Fruit fly (Drosophila melanogaster) whole organism, embryonic: ENCODE measurements around the gene ssp3.
A peak's percentile ranks its signal among the peaks of the same experiment; 100 is the strongest.

ENCODE experiments used
- Awh ChIP-seq: fragments of 200-800 bp; sonication (Bioruptor generic); IDR thresholded peaks from 2 replicates; pipeline ENCODE4, ENCODE4 v1.3.6; 2022; ENCODE audit warnings: missing biosample characterization, missing genetic modification characterization
- BEAF-32 ChIP-seq: fragments of 200-800 bp; sonication (Bioruptor generic); optimal IDR thresholded peaks from 3 replicates; lab custom pipeline; 2017; ENCODE audit warnings: missing biosample characterization, missing genetic modification characterization, mild to moderate bottlenecking, moderate library complexity, missing genetic modification reagents
- Blimp-1 ChIP-seq: fragments of 200-800 bp; sonication (Bioruptor generic); optimal IDR thresholded peaks from 3 replicates; lab custom pipeline; 2018; ENCODE audit warnings: missing biosample characterization, missing genetic modification characterization, mild to moderate bottlenecking, moderate library complexity, missing genetic modification reagents
- CG10147 ChIP-seq: fragments of 200-800 bp; sonication (Bioruptor generic); optimal IDR thresholded peaks from 2 replicates; lab custom pipeline; 2019; ENCODE audit warnings: missing biosample characterization, mild to moderate bottlenecking, missing genetic modification characterization, moderate library complexity
- CG13894 ChIP-seq: fragments of 200-800 bp; sonication (Bioruptor generic); optimal IDR thresholded peaks from 3 replicates; lab custom pipeline; 2018; ENCODE audit warnings: missing biosample characterization, mild to moderate bottlenecking, missing genetic modification characterization, moderate library complexity
- CG14014 ChIP-seq: fragments of 200-800 bp; sonication (Bioruptor generic); IDR thresholded peaks from 2 replicates; pipeline ENCODE4 v1.3.6; 2022; ENCODE audit warnings: missing biosample characterization, missing genetic modification characterization
- CG14667 ChIP-seq: fragments of 200-800 bp; sonication (Bioruptor generic); IDR thresholded peaks from 2 replicates; pipeline ENCODE4 v1.3.6; 2022; ENCODE audit warnings: missing biosample characterization, missing genetic modification characterization
- CG14860 ChIP-seq: fragments of 200-800 bp; sonication (Bioruptor generic); IDR thresholded peaks from 3 replicates; pipeline ENCODE4 v1.3.6; 2022; ENCODE audit warnings: missing biosample characterization, missing genetic modification characterization; ENCODE audit not compliant: partially characterized antibody
- CG17361 ChIP-seq: fragments of 200-800 bp; sonication (Bioruptor generic); IDR thresholded peaks from 3 replicates; pipeline ENCODE4 v1.3.6; 2022; ENCODE audit warnings: missing biosample characterization, missing genetic modification characterization
- CG18619 ChIP-seq: fragments of 200-800 bp; sonication (Bioruptor generic); optimal IDR thresholded peaks from 3 replicates; lab custom pipeline; 2017; ENCODE audit warnings: missing biosample characterization, mild to moderate bottlenecking, missing genetic modification characterization
- CG2202 ChIP-seq: fragments of 200-800 bp; sonication (Bioruptor generic); optimal IDR thresholded peaks from 2 replicates; lab custom pipeline; 2018; ENCODE audit warnings: missing biosample characterization, mild to moderate bottlenecking, missing genetic modification characterization
- CG2889 ChIP-seq: fragments of 200-800 bp; sonication (Bioruptor generic); IDR thresholded peaks from 3 replicates; pipeline ENCODE4 v1.3.6; 2022; ENCODE audit warnings: missing biosample characterization, missing genetic modification characterization
- CG31224 ChIP-seq: fragments of 200-800 bp; sonication (Bioruptor generic); IDR thresholded peaks from 2 replicates; pipeline ENCODE4 v1.3.6; 2022; ENCODE audit warnings: missing biosample characterization, missing genetic modification characterization
- CG3995 ChIP-seq: fragments of 200-800 bp; sonication (Bioruptor generic); optimal IDR thresholded peaks from 3 replicates; lab custom pipeline; 2016; ENCODE audit warnings: missing biosample characterization, missing genetic modification characterization
- CG6654 ChIP-seq: fragments of 200-800 bp; sonication (Bioruptor generic); optimal IDR thresholded peaks from 2 replicates; lab custom pipeline; 2017; ENCODE audit warnings: missing biosample characterization, mild to moderate bottlenecking, missing genetic modification characterization
- CG6689 ChIP-seq: fragments of 200-800 bp; sonication (Bioruptor generic); IDR thresholded peaks from 2 replicates; pipeline ENCODE4 v1.3.6; 2022; ENCODE audit warnings: missing biosample characterization, missing genetic modification characterization
- CG7372 ChIP-seq: fragments of 200-800 bp; sonication (Bioruptor generic); IDR thresholded peaks from 2 replicates; pipeline ENCODE4 v1.3.6; 2022; ENCODE audit warnings: missing biosample characterization, missing genetic modification characterization
- CG9727 ChIP-seq: fragments of 200-800 bp; sonication (Bioruptor generic); optimal IDR thresholded peaks from 3 replicates; lab custom pipeline; 2017; ENCODE audit warnings: missing biosample characterization, mild to moderate bottlenecking, missing genetic modification characterization
- CG9932 ChIP-seq: fragments of 200-800 bp; sonication (Bioruptor generic); IDR thresholded peaks from 2 replicates; pipeline ENCODE4 v1.3.6; 2022; ENCODE audit warnings: missing biosample characterization, missing genetic modification characterization
- CoRest ChIP-seq: fragments of 200-800 bp; sonication (Bioruptor generic); optimal IDR thresholded peaks from 3 replicates; lab custom pipeline; 2018; ENCODE audit warnings: missing biosample characterization, mild to moderate bottlenecking, missing genetic modification characterization, moderate library complexity
- Eip74EF ChIP-seq, 2 experiments: fragments of 200-800 bp in 1 of 2; fragments of >200 bp in 1 of 2; sonication (Bioruptor generic) in 1 of 2; optimal IDR thresholded peaks; 2 replicates each; lab custom pipeline; 2017 to 2019; ENCODE audit warnings: missing biosample characterization in 2 of 2, missing genetic modification characterization in 2 of 2, mild to moderate bottlenecking in 1 of 2, moderate library complexity in 1 of 2
- Gug ChIP-seq: fragments of 200-800 bp; sonication (Bioruptor generic); IDR thresholded peaks from 4 replicates; pipeline ENCODE4 v1.3.6; 2022; ENCODE audit warnings: missing biosample characterization, missing genetic modification characterization
- HmgD ChIP-seq: fragments of 200-800 bp; sonication (Bioruptor generic); optimal IDR thresholded peaks from 3 replicates; lab custom pipeline; 2016; ENCODE audit warnings: missing biosample characterization, missing genetic modification characterization
- Hr3 ChIP-seq: fragments of 200-800 bp; sonication (Bioruptor generic); optimal IDR thresholded peaks from 3 replicates; lab custom pipeline; 2016; ENCODE audit warnings: missing biosample characterization, missing genetic modification characterization
- Med ChIP-seq: fragments of 200-800 bp; sonication (Bioruptor generic); peaks from one replicate; lab custom pipeline; 2016; ENCODE audit warnings: missing biosample characterization, missing genetic modification characterization, mild to moderate bottlenecking, inconsistent platforms, moderate library complexity
- Myb ChIP-seq: fragments of 200-800 bp; sonication (Bioruptor generic); optimal IDR thresholded peaks from 2 replicates; lab custom pipeline; 2016; ENCODE audit warnings: missing biosample characterization, missing genetic modification characterization
- Oli ChIP-seq: fragments of 200-800 bp; sonication (Bioruptor generic); optimal IDR thresholded peaks from 2 replicates; lab custom pipeline; 2018; ENCODE audit warnings: missing biosample characterization, mild to moderate bottlenecking, missing genetic modification characterization, moderate library complexity
- TFAM ChIP-seq: fragments of 200-800 bp; sonication (Bioruptor generic); optimal IDR thresholded peaks from 2 replicates; lab custom pipeline; 2017; ENCODE audit warnings: missing biosample characterization, missing genetic modification characterization, inconsistent platforms
- Trl ChIP-seq, 3 experiments: fragments of >200 bp in 2 of 3; fragments of 200-800 bp in 1 of 3; sonication (Bioruptor generic) in 1 of 3; optimal IDR thresholded peaks; 2 replicates in 1 of 3; 3 replicates in 2 of 3; lab custom pipeline; 2016 to 2017; ENCODE audit warnings: missing biosample characterization in 1 of 3, missing genetic modification characterization in 1 of 3
- YL-1 ChIP-seq: fragments of 200-800 bp; sonication (Bioruptor generic); optimal IDR thresholded peaks from 3 replicates; lab custom pipeline; 2017; ENCODE audit warnings: missing biosample characterization, mild to moderate bottlenecking, missing genetic modification characterization
- cas ChIP-seq: fragments of 200-800 bp; sonication (Bioruptor generic); IDR thresholded peaks from 2 replicates; pipeline ENCODE4 v1.3.6; 2022; ENCODE audit warnings: missing biosample characterization, missing genetic modification characterization
- croc ChIP-seq: fragments of 200-800 bp; sonication (Bioruptor generic); conservative IDR thresholded peaks from 3 replicates; pipeline ENCODE4 v1.3.6; 2022; ENCODE audit warnings: missing biosample characterization, missing genetic modification characterization
- fd64A ChIP-seq: fragments of 200-800 bp; sonication (Bioruptor generic); optimal IDR thresholded peaks from 3 replicates; lab custom pipeline; 2018; ENCODE audit warnings: missing biosample characterization, mild to moderate bottlenecking, missing genetic modification characterization
- hbn ChIP-seq: fragments of 200-800 bp; sonication (Bioruptor generic); IDR thresholded peaks from 2 replicates; pipeline ENCODE4 v1.3.6; 2022; ENCODE audit warnings: missing biosample characterization, missing genetic modification characterization; ENCODE audit not compliant: partially characterized antibody
- kay ChIP-seq: fragments of 200-800 bp; sonication (Bioruptor generic); optimal IDR thresholded peaks from 2 replicates; lab custom pipeline; 2016; ENCODE audit warnings: missing biosample characterization, missing genetic modification characterization
- ken ChIP-seq: fragments of 200-800 bp; sonication (Bioruptor generic); IDR thresholded peaks from 3 replicates; pipeline ENCODE4 v1.3.6; 2022; ENCODE audit warnings: missing biosample characterization, missing genetic modification characterization
- lola ChIP-seq, 3 experiments: fragments of >200 bp in 2 of 3; fragments of 200-800 bp in 1 of 3; sonication (Bioruptor generic) in 1 of 3; optimal IDR thresholded peaks; 2 replicates each; lab custom pipeline; 2017 to 2019; ENCODE audit warnings: missing biosample characterization in 3 of 3, missing genetic modification characterization in 3 of 3, mild to moderate bottlenecking in 1 of 3, moderate library complexity in 1 of 3
- nerfin-2 ChIP-seq: fragments of 200-800 bp; sonication (Bioruptor generic); IDR thresholded peaks from 2 replicates; pipeline ENCODE4 v1.3.6; 2022; ENCODE audit warnings: missing biosample characterization, missing genetic modification characterization; ENCODE audit not compliant: partially characterized antibody
- org-1 ChIP-seq: fragments of 200-800 bp; sonication (Bioruptor generic); optimal IDR thresholded peaks from 2 replicates; lab custom pipeline; 2017; ENCODE audit warnings: missing biosample characterization, missing genetic modification characterization
- p53 ChIP-seq: fragments of 200-800 bp; sonication (Bioruptor generic); optimal IDR thresholded peaks from 2 replicates; lab custom pipeline; 2016; ENCODE audit warnings: missing biosample characterization, missing genetic modification characterization
- pros ChIP-seq: fragments of 200-800 bp; sonication (Bioruptor generic); optimal IDR thresholded peaks from 3 replicates; lab custom pipeline; 2019; ENCODE audit warnings: missing biosample characterization, mild to moderate bottlenecking, missing genetic modification characterization, moderate library complexity
- pzg ChIP-seq: fragments of 200-800 bp; sonication (Bioruptor generic); optimal IDR thresholded peaks from 3 replicates; lab custom pipeline; 2018; ENCODE audit warnings: missing biosample characterization, mild to moderate bottlenecking, missing genetic modification characterization, moderate library complexity
- sim ChIP-seq: fragments of 200-800 bp; sonication (Bioruptor generic); IDR thresholded peaks from 2 replicates; pipeline ENCODE4 v1.3.6; 2022; ENCODE audit warnings: missing biosample characterization, missing genetic modification characterization
- sr ChIP-seq: fragments of 200-800 bp; sonication (Bioruptor generic); IDR thresholded peaks from 3 replicates; pipeline ENCODE4 v1.3.6; 2022; ENCODE audit warnings: missing biosample characterization, missing genetic modification characterization
- stc ChIP-seq: fragments of 200-800 bp; sonication (Bioruptor generic); IDR thresholded peaks from 2 replicates; pipeline ENCODE4 v1.3.6; 2022; ENCODE audit warnings: missing biosample characterization, missing genetic modification characterization
- wdn ChIP-seq: fragments of 200-800 bp; sonication (Bioruptor generic); IDR thresholded peaks from 2 replicates; pipeline ENCODE4 v1.3.6; 2022; ENCODE audit warnings: missing biosample characterization, missing genetic modification characterization
- zfh1 ChIP-seq: fragments of 200-800 bp; sonication (Bioruptor generic); IDR thresholded peaks from 3 replicates; pipeline ENCODE4 v1.3.6; 2022; ENCODE audit warnings: missing biosample characterization, missing genetic modification characterization
- zfh2 ChIP-seq: fragments of 200-800 bp; sonication (Bioruptor generic); optimal IDR thresholded peaks from 2 replicates; lab custom pipeline; 2016; ENCODE audit warnings: missing biosample characterization, missing genetic modification characterization

ssp3 gene

dm6 chr2L:18974063-18974779 is 30.5 kb upstream of the ssp3 start, which contains the start of the genes L2HGDH and CG10431 (continued):
- TF ChIP-seq BEAF-32 (peak; percentile 52), CG14860 (GFP tag; lab: Robert Waterston, UW) (no peak), p53 (no peak), cas (0 out of 2 replicates have a peak, but pooled peaks have one; percentile 29), Hr3 (no peak), sr (GFP tag; lab: Robert Waterston, UW) (no peak), CoRest (tag; lab: Kevin White, UChicago) (peak; percentile 79), CG18619 (GFP tag; lab: Kevin White, UChicago) (peak; percentile 10), CG14014 (GFP tag; lab: Robert Waterston, UW) (no peak; the same call in 1 of the 2 replicates), hbn (GFP tag; lab: Robert Waterston, UW) (no peak; the same call in 1 of the 2 replicates), Awh (no peak), fd64A (peak; percentile 21), lola (GFP tag; optimal IDR thresholded peaks at IDR 0.05; lab: Kevin White, UChicago) (peak in 1 of 3 experiments; percentile 69), Blimp-1 (peak; percentile 32), Trl (optimal IDR thresholded peaks at IDR 0.05; lab: Kevin White, UChicago) (peak in 1 of 2 experiments; percentile 48), Trl (GFP tag; optimal IDR thresholded peaks at IDR 0.05; lab: Kevin White, UChicago) (peak; percentile 48), CG6689 (no peak; the same call in 1 of the 2 replicates), CG9932 (GFP tag; lab: Robert Waterston, UW) (peak; percentile 67), kay (peak; percentile 56), HmgD (GFP tag; lab: Kevin White, UChicago) (no peak), Oli (tag; lab: Kevin White, UChicago) (peak; percentile 53), Gug (GFP tag; lab: Robert Waterston, UW) (no peak), Myb (peak; percentile 11), pros (peak; percentile 88), ken (GFP tag; lab: Robert Waterston, UW) (0 out of 3 replicates have a peak, but pooled peaks have one; percentile 51), org-1 (peak; percentile 1), CG13894 (peak; percentile 67), YL-1 (GFP tag; lab: Kevin White, UChicago) (peak; percentile 52), CG7372 (GFP tag; lab: Robert Waterston, UW) (no peak), nerfin-2 (GFP tag; lab: Robert Waterston, UW) (no peak), CG17361 (GFP tag; lab: Robert Waterston, UW) (peak; percentile 79), CG10147 (GFP tag; lab: Kevin White, UChicago) (peak; percentile 50), CG3995 (GFP tag; lab: Kevin White, UChicago) (peak; percentile 56), sim (GFP tag; lab: Robert Waterston, UW) (peak; percentile 14; the same call in 1 of the 2 replicates), CG14667 (GFP tag; lab: Robert Waterston, UW) (no peak), CG2202 (tag; lab: Kevin White, UChicago) (peak; percentile 4), wdn (GFP tag; lab: Robert Waterston, UW) (0 out of 2 replicates have a peak, but pooled peaks have one; percentile 4), CG6654 (GFP tag; lab: Kevin White, UChicago) (no peak), Med (peak; percentile 91), CG2889 (GFP tag; lab: Robert Waterston, UW) (no peak), croc (GFP tag; lab: Robert Waterston, UW) (no peak), stc (GFP tag; lab: Robert Waterston, UW) (peak; percentile 30; the same call in 1 of the 2 replicates), CG9727 (GFP tag; lab: Kevin White, UChicago) (peak; percentile 54), CG31224 (GFP tag; lab: Robert Waterston, UW) (no peak), pzg (peak; percentile 52), zfh1 (GFP tag; lab: Robert Waterston, UW) (0 out of 3 replicates have a peak, but pooled peaks have one; percentile 32), zfh2 (GFP tag; lab: Kevin White, UChicago) (no peak), Eip74EF (GFP tag; optimal IDR thresholded peaks at IDR 0.05; lab: Kevin White, UChicago) (peak in 1 of 2 experiments; percentile 3), TFAM (no peak)
